Fruit fly (Drosophila melanogaster): ENCODE measurements around the gene CG42570.

CG42570 gene

dm6 chr3L:15699626-15700337 lies 17.8 kb upstream of the CG42570 start, which contains the start of gene comm2 (continued):
- TF ChIP-seq PHDP (tag; optimal IDR thresholded peaks at IDR 0.05) (no peak), CG12942 (GFP tag; optimal IDR thresholded peaks at IDR 0.05) (no peak), schlank (tag; optimal IDR thresholded peaks at IDR 0.05) (no peak), so (GFP tag; IDR thresholded peaks at IDR 0.05) (peak; percentile 46; the same call in 2 of the 3 replicates), Nf-YB (GFP tag; optimal IDR thresholded peaks at IDR 0.05) (no peak), Atf-2 (GFP tag; optimal IDR thresholded peaks at IDR 0.05) (no peak), CG6689 (GFP tag; IDR thresholded peaks at IDR 0.05) (no peak), slbo (GFP tag; IDR thresholded peaks at IDR 0.05) (no peak), CG8359 (GFP tag; optimal IDR thresholded peaks at IDR 0.05; ENCODE audit: borderline replicate concordance) (no peak), ro (GFP tag; IDR thresholded peaks at IDR 0.05) (no peak), zfh1 (GFP tag; IDR thresholded peaks at IDR 0.05) (no peak), CG12769 (tag; optimal IDR thresholded peaks at IDR 0.05) (peak; percentile 94), CG15073 (GFP tag; optimal IDR thresholded peaks at IDR 0.05) (no peak), salm (tag; optimal IDR thresholded peaks at IDR 0.05) (no peak), usp (GFP tag; optimal IDR thresholded peaks at IDR 0.05) (no peak), CG10209 (GFP tag; optimal IDR thresholded peaks at IDR 0.05) (no peak), ci (GFP tag; IDR thresholded peaks at IDR 0.05) (peak; percentile 55; the same call in 1 of the 3 replicates), CG16779 (GFP tag; IDR thresholded peaks at IDR 0.05) (no peak), br (optimal IDR thresholded peaks at IDR 0.05) (no peak), pan (optimal IDR thresholded peaks at IDR 0.05) (no peak), pan (GFP tag; optimal IDR thresholded peaks at IDR 0.05 in 1 of 2, IDR thresholded peaks at IDR 0.05 in 1 of 2) (no peak), HmgZ (tag; optimal IDR thresholded peaks at IDR 0.05) (no peak), CG12236 (GFP tag; optimal IDR thresholded peaks at IDR 0.05) (no peak), Dbx (GFP tag; IDR thresholded peaks at IDR 0.05) (0 out of 3 replicates have a peak, but pooled peaks have one; percentile 20), rib (GFP tag; IDR thresholded peaks at IDR 0.05) (no peak), inv (GFP tag; IDR thresholded peaks at IDR 0.05; ENCODE audit: partially characterized antibody) (peak; percentile 38; the same call in 1 of the 2 replicates), CG34224 (GFP tag; IDR thresholded peaks at IDR 0.05; ENCODE audit: partially characterized antibody) (peak; percentile 65; the same call in 2 of the 3 replicates), CG12744 (GFP tag; optimal IDR thresholded peaks at IDR 0.05) (no peak), Nf-YC (tag; optimal IDR thresholded peaks at IDR 0.05) (no peak), CG17385 (GFP tag; optimal IDR thresholded peaks at IDR 0.05) (peak; percentile 1), sc (optimal IDR thresholded peaks at IDR 0.05) (no peak), sc (GFP tag; optimal IDR thresholded peaks at IDR 0.05) (no peak), CG17186 (GFP tag; optimal IDR thresholded peaks at IDR 0.05) (no peak), Asciz (GFP tag; optimal IDR thresholded peaks at IDR 0.05) (no peak), lola (GFP tag; optimal IDR thresholded peaks at IDR 0.05) (no peak), zen2 (GFP tag; IDR thresholded peaks at IDR 0.05; ENCODE audit: partially characterized antibody) (peak; percentile 63), CG18476 (GFP tag; optimal IDR thresholded peaks at IDR 0.05) (no peak), Eip74EF (GFP tag; optimal IDR thresholded peaks at IDR 0.05) (no peak), CG15696 (tag; optimal IDR thresholded peaks at IDR 0.05) (no peak), ATbp (GFP tag; optimal IDR thresholded peaks at IDR 0.05) (no peak), CG13287 (GFP tag; IDR thresholded peaks at IDR 0.05; ENCODE audit: partially characterized antibody) (peak; percentile 45; the same call in 1 of the 2 replicates), stc (GFP tag; IDR thresholded peaks at IDR 0.05) (no peak; the same call in 1 of the 2 replicates), CG2120 (GFP tag; optimal IDR thresholded peaks at IDR 0.05) (no peak), CG3163 (GFP tag; optimal IDR thresholded peaks at IDR 0.05) (no peak), Adf1 (GFP tag; IDR thresholded peaks at IDR 0.05) (no peak), CG18599 (GFP tag; optimal IDR thresholded peaks at IDR 0.05) (no peak), ash1 (GFP tag; optimal IDR thresholded peaks at IDR 0.05) (peak; percentile 23), CG2678 (tag; optimal IDR thresholded peaks at IDR 0.05) (peak; percentile 8), Nf-YA (GFP tag; IDR thresholded peaks at IDR 0.05) (no peak)
